Fruit fly (Drosophila melanogaster) S2 (cell line): Measurements from ENCODE around the gene CG34028.

Experiments used
- CG8478 ChIP-seq: fragments of >200 bp; optimal IDR thresholded peaks from 2 replicates; lab custom pipeline; 2018
- CTCF ChIP-seq, 2 experiments: fragments of >200 bp; optimal IDR thresholded peaks; 2 replicates each; lab custom pipeline; 2018

The CG34028 gene

dm6 chrX:9499994-9500804 is 11.1 kb upstream of the CG34028 start, which contains the start of gene mgl:
TSS of gene mgl (minus strand) at chrX:9500129.
- no peak for TF ChIP-seq CTCF (optimal IDR thresholded peaks at IDR 0.05; lab: Kevin White, UChicago)
- TF ChIP-seq CG8478 (lab: Kevin White, UChicago): no peak

- no peak for TF ChIP-seq CG8478 (lab: Kevin White, UChicago)
- TF ChIP-seq CTCF (optimal IDR thresholded peaks at IDR 0.05; lab: Kevin White, UChicago): no peak
These were observed 10.5 kb upstream of the CG34028 start for dm6 chrX:9500805-9501281.

- TF ChIP-seq CG8478 (lab: Kevin White, UChicago) (no peak), CTCF (optimal IDR thresholded peaks at IDR 0.05; lab: Kevin White, UChicago) (no peak)
These were observed 9.0 kb upstream of the CG34028 start for dm6 chrX:9502286-9502685.

- TF ChIP-seq CG8478 (lab: Kevin White, UChicago): no peak
- TF ChIP-seq CTCF (optimal IDR thresholded peaks at IDR 0.05; lab: Kevin White, UChicago): no peak
These were observed 8.9 kb downstream of the CG34028 start for dm6 chrX:9520175-9520574.

dm6 chrX:9523543-9523942 is 12.2 kb downstream of the CG34028 start:
- TF ChIP-seq CG8478 (lab: Kevin White, UChicago): no peak
- TF ChIP-seq CTCF (optimal IDR thresholded peaks at IDR 0.05; lab: Kevin White, UChicago): no peak

dm6 chrX:9531869-9532268 is 20.5 kb downstream of the CG34028 start:
- TF ChIP-seq CG8478 (lab: Kevin White, UChicago): no peak
- TF ChIP-seq CTCF (optimal IDR thresholded peaks at IDR 0.05; lab: Kevin White, UChicago): no peak

dm6 chrX:9532453-9532852 is 21.1 kb downstream of the CG34028 start:
- TF ChIP-seq CTCF (optimal IDR thresholded peaks at IDR 0.05; lab: Kevin White, UChicago) (peak; percentile 53 to 62), CG8478 (lab: Kevin White, UChicago) (no peak)

- TF ChIP-seq CTCF (optimal IDR thresholded peaks at IDR 0.05; lab: Kevin White, UChicago) (no peak), CG8478 (lab: Kevin White, UChicago) (no peak)
These were observed 22.2 kb downstream of the CG34028 start, which contains the start of gene CG34026 for dm6 chrX:9533518-9533917. TSS of gene CG34026 (plus strand) at chrX:9533818.

dm6 chrX:9544457-9544856 is 33.1 kb downstream of the CG34028 start:
- no peak for TF ChIP-seq CTCF (optimal IDR thresholded peaks at IDR 0.05; lab: Kevin White, UChicago)
- no peak for TF ChIP-seq CG8478 (lab: Kevin White, UChicago)

dm6 chrX:9550565-9551145 is 39.3 kb downstream of the CG34028 start, which contains the start of gene CG32700:
TSS of gene CG32700 (minus strand) at chrX:9550838.
- TF ChIP-seq CG8478 (lab: Kevin White, UChicago) (no peak), CTCF (optimal IDR thresholded peaks at IDR 0.05; lab: Kevin White, UChicago) (peak; percentile 80 to 81)

- TF ChIP-seq CG8478 (lab: Kevin White, UChicago) (no peak), CTCF (optimal IDR thresholded peaks at IDR 0.05; lab: Kevin White, UChicago) (no peak)
These were observed 39.9 kb downstream of the CG34028 start for dm6 chrX:9551179-9551578.

- TF ChIP-seq CG8478 (lab: Kevin White, UChicago): no peak
- TF ChIP-seq CTCF (optimal IDR thresholded peaks at IDR 0.05; lab: Kevin White, UChicago): no peak
These were observed 42.4 kb downstream of the CG34028 start for dm6 chrX:9553545-9554320.

dm6 chrX:9554346-9554808 is 43.1 kb downstream of the CG34028 start, which contains the start of gene RpS28b:
TSS of gene RpS28b (plus strand) at chrX:9554623.
- TF ChIP-seq CTCF (optimal IDR thresholded peaks at IDR 0.05; lab: Kevin White, UChicago): no peak
- TF ChIP-seq CG8478 (lab: Kevin White, UChicago): no peak

dm6 chrX:9556397-9556796 is 45.1 kb downstream of the CG34028 start, which contains the start of gene CG15317:
TSS of gene CG15317 (minus strand) at chrX:9556544.
- no peak for TF ChIP-seq CTCF (optimal IDR thresholded peaks at IDR 0.05; lab: Kevin White, UChicago)
- no peak for TF ChIP-seq CG8478 (lab: Kevin White, UChicago)
